Worm (Caenorhabditis elegans) whole organism, L4 larva: ENCODE data around the gene rpl-34.

Experiments used
- aha-1 ChIP-seq: fragments of 150-350 bp; peaks from one replicate; lab custom pipeline; 2014; ENCODE audit warnings: missing biosample characterization, missing genetic modification characterization
- aly-2 ChIP-seq: sonication (generic microtip); optimal IDR thresholded peaks from 2 replicates; lab custom pipeline; 2018; ENCODE audit warnings: missing biosample characterization, missing genetic modification characterization
- ceh-32 ChIP-seq: sonication (generic microtip); optimal IDR thresholded peaks from 2 replicates; lab custom pipeline; 2016; ENCODE audit warnings: mild to moderate bottlenecking, missing genetic modification characterization, missing compliant biosample characterization; ENCODE audit not compliant: poor library complexity
- ces-1 ChIP-seq: fragments of 150-350 bp; sonication (generic microtip); optimal IDR thresholded peaks from 4 replicates; lab custom pipeline; 2014; ENCODE audit warnings: missing biosample characterization, missing genetic modification reagents, missing genetic modification characterization
- daf-16 ChIP-seq, 3 experiments: sonication (generic microtip); optimal IDR thresholded peaks; 2 replicates each; lab custom pipeline; 2016 to 2017; ENCODE audit warnings: missing genetic modification characterization in 3 of 3, missing genetic modification reagents in 3 of 3, mild to moderate bottlenecking in 2 of 3, missing compliant biosample characterization in 2 of 3, missing biosample characterization in 1 of 3, moderate library complexity in 1 of 3
- fos-1 ChIP-seq: fragments of 150-350 bp; optimal IDR thresholded peaks from 2 replicates; lab custom pipeline; 2014; ENCODE audit warnings: missing biosample characterization, missing genetic modification characterization
- hlh-30 ChIP-seq: sonication (generic microtip); optimal IDR thresholded peaks from 2 replicates; lab custom pipeline; 2017; ENCODE audit warnings: antibody characterized with exemption, mild to moderate bottlenecking, missing genetic modification characterization, missing compliant biosample characterization; ENCODE audit not compliant: insufficient read depth
- nhr-25 ChIP-seq: sonication (generic microtip); optimal IDR thresholded peaks from 2 replicates; lab custom pipeline; 2017; ENCODE audit warnings: missing genetic modification characterization, mild to moderate bottlenecking, missing compliant biosample characterization, antibody characterized with exemption, moderate library complexity, borderline replicate concordance; ENCODE audit not compliant: insufficient read depth
- nhr-77 ChIP-seq: fragments of 150-350 bp; optimal IDR thresholded peaks from 2 replicates; lab custom pipeline; 2014; ENCODE audit warnings: missing biosample characterization, missing genetic modification characterization
- pqm-1 ChIP-seq: sonication (generic microtip); optimal IDR thresholded peaks from 2 replicates; lab custom pipeline; 2017; ENCODE audit warnings: missing biosample characterization, missing genetic modification characterization
- set-16 ChIP-seq: fragments of 200-800 bp; sonication (Bioruptor generic); IDR thresholded peaks from 2 replicates; pipeline ENCODE4 v1.3.6; 2022; ENCODE audit warnings: missing genetic modification reagents, missing genetic modification characterization, missing compliant biosample characterization
- snpc-4 ChIP-seq: fragments of 150-350 bp; optimal IDR thresholded peaks from 2 replicates; lab custom pipeline; 2014; ENCODE audit warnings: missing biosample characterization, missing genetic modification characterization
- unc-62 ChIP-seq, 3 experiments: fragments of 150-350 bp in 1 of 3; sonication (generic microtip); optimal IDR thresholded peaks in 2 of 3; peaks in 1 of 3; 1 replicate in 1 of 3; 2 replicates in 2 of 3; lab custom pipeline; 2014 to 2017; ENCODE audit warnings: missing biosample characterization in 3 of 3, missing genetic modification characterization in 3 of 3, missing genetic modification reagents in 3 of 3, missing genotype in 1 of 3

- TF ChIP-seq unc-62 (GFP tag; optimal IDR thresholded peaks at IDR 0.05 in 1 of 2; lab: Kevin White, UChicago) (no peak), unc-62 (tag; optimal IDR thresholded peaks at IDR 0.05; lab: Kevin White, UChicago) (no peak), fos-1 (tag; lab: Kevin White, UChicago) (no peak), aly-2 (tag; lab: Kevin White, UChicago) (no peak), set-16 (GFP tag; lab: Robert Waterston, UW) (no peak), nhr-77 (tag; lab: Kevin White, UChicago) (no peak), ces-1 (GFP tag; lab: Kevin White, UChicago) (no peak), hlh-30 (tag; lab: Kevin White, UChicago) (no peak), ceh-32 (tag; lab: Kevin White, UChicago) (no peak), snpc-4 (tag; lab: Kevin White, UChicago) (no peak), daf-16 (GFP tag; optimal IDR thresholded peaks at IDR 0.05; lab: Kevin White, UChicago) (no peak), daf-16 (tag; optimal IDR thresholded peaks at IDR 0.05; lab: Kevin White, UChicago) (no peak), pqm-1 (tag; lab: Kevin White, UChicago) (no peak), nhr-25 (no peak), aha-1 (no peak)
Measured at ce11 chrIV:12238851-12239250, 29.9 kb upstream of the rpl-34 start, which contains the start of gene sre-19.
